Worm (Caenorhabditis elegans) whole organism, late embryonic: ENCODE results near the gene K02F3.9.

ENCODE experiments used
- ama-1 ChIP-seq: fragments of 150-350 bp; optimal IDR thresholded peaks from 2 replicates; lab custom pipeline; 2014
- ceh-24 ChIP-seq: sonication (generic microtip); optimal IDR thresholded peaks from 2 replicates; lab custom pipeline; 2016; ENCODE audit warnings: mild to moderate bottlenecking, missing genetic modification characterization, missing compliant biosample characterization
- elt-2 ChIP-seq: sonication (generic microtip); optimal IDR thresholded peaks from 2 replicates; lab custom pipeline; 2016; ENCODE audit warnings: missing genetic modification reagents, missing genetic modification characterization, missing compliant biosample characterization
- fkh-6 ChIP-seq: sonication (generic microtip); optimal IDR thresholded peaks from 2 replicates; lab custom pipeline; 2016; ENCODE audit warnings: missing genetic modification characterization, missing compliant biosample characterization
- hlh-13 ChIP-seq: fragments of 200-800 bp; sonication (Bioruptor generic); optimal IDR thresholded peaks from 2 replicates; lab custom pipeline; 2018; ENCODE audit warnings: mild to moderate bottlenecking, missing genetic modification characterization, missing compliant biosample characterization
- pag-3 ChIP-seq: sonication (generic microtip); optimal IDR thresholded peaks from 2 replicates; lab custom pipeline; 2016; ENCODE audit warnings: missing compliant biosample characterization, missing genetic modification characterization, borderline replicate concordance
- pqm-1 ChIP-seq: sonication (generic microtip); optimal IDR thresholded peaks from 2 replicates; lab custom pipeline; 2016; ENCODE audit warnings: missing genetic modification characterization, missing compliant biosample characterization
- sdc-2 ChIP-seq: sonication (generic microtip); optimal IDR thresholded peaks from 2 replicates; lab custom pipeline; 2016; ENCODE audit warnings: missing genotype, missing genetic modification characterization, missing compliant biosample characterization
- unc-42 ChIP-seq: sonication (generic microtip); optimal IDR thresholded peaks from 2 replicates; lab custom pipeline; 2016; ENCODE audit warnings: missing genotype, missing genetic modification characterization, missing compliant biosample characterization

ce11 chrIII:794984-795596, 46.1 kb downstream of the K02F3.9 start, which contains the start of gene trpp-11:
- no peak for TF ChIP-seq sdc-2
- TF ChIP-seq pqm-1 (tag; lab: Kevin White, UChicago) = no peak
- no peak for TF ChIP-seq hlh-13 (GFP tag; lab: Kevin White, UChicago)
- no peak for TF ChIP-seq pag-3 (tag; lab: Kevin White, UChicago)
- TF ChIP-seq elt-2 (tag; lab: Kevin White, UChicago) = no peak
- no peak for TF ChIP-seq unc-42 (tag; lab: Kevin White, UChicago)
- no peak for TF ChIP-seq fkh-6 (tag; lab: Kevin White, UChicago)
- no peak for TF ChIP-seq ama-1 (lab: Kevin White, UChicago)
- TF ChIP-seq ceh-24 (tag; lab: Kevin White, UChicago) = no peak
